Worm (Caenorhabditis elegans) whole organism, L4 larva: Measurements from ENCODE around the gene F37C12.14.

Source experiments
- F49E8.2 ChIP-seq: sonication (generic microtip); optimal IDR thresholded peaks from 2 replicates; lab custom pipeline; 2016; ENCODE audit warnings: missing compliant biosample characterization, mild to moderate bottlenecking, missing genetic modification characterization, borderline replicate concordance
- Y105C5A.15 ChIP-seq: fragments of 200-800 bp; sonication (Bioruptor generic); IDR thresholded peaks from 2 replicates; pipeline ENCODE4 v1.3.6; 2022; ENCODE audit warnings: missing genetic modification characterization, missing compliant biosample characterization
- Y48G9A.11 ChIP-seq: fragments of 200-800 bp; sonication (Bioruptor generic); IDR thresholded peaks from 2 replicates; pipeline ENCODE4 v1.3.6; 2022; ENCODE audit warnings: missing genetic modification reagents, missing genetic modification characterization, missing compliant biosample characterization
- Y5F2A.4 ChIP-seq: fragments of 200-800 bp; sonication (Bioruptor generic); optimal IDR thresholded peaks from 2 replicates; lab custom pipeline; 2018; ENCODE audit warnings: mild to moderate bottlenecking, missing genetic modification characterization, missing compliant biosample characterization
- aha-1 ChIP-seq: fragments of 150-350 bp; peaks from one replicate; lab custom pipeline; 2014; ENCODE audit warnings: missing biosample characterization, missing genetic modification characterization
- ceh-44 ChIP-seq: fragments of 200-800 bp; sonication (Bioruptor generic); IDR thresholded peaks from 2 replicates; pipeline ENCODE4 v1.3.6; 2022; ENCODE audit warnings: missing genetic modification reagents, missing genetic modification characterization, missing compliant biosample characterization
- cey-2 ChIP-seq: sonication (generic microtip); optimal IDR thresholded peaks from 3 replicates; lab custom pipeline; 2017; ENCODE audit warnings: missing genetic modification characterization, mild to moderate bottlenecking, missing compliant biosample characterization, antibody characterized with exemption, borderline replicate concordance; ENCODE audit not compliant: insufficient read depth
- daf-19 ChIP-seq: fragments of 200-800 bp; sonication (Bioruptor generic); conservative IDR thresholded peaks from 2 replicates; pipeline ENCODE4 v1.3.6; 2022; ENCODE audit warnings: missing genetic modification characterization, missing compliant biosample characterization
- duxl-1 ChIP-seq: sonication (generic microtip); optimal IDR thresholded peaks from 2 replicates; lab custom pipeline; 2016; ENCODE audit warnings: mild to moderate bottlenecking, missing genetic modification characterization, moderate library complexity, missing compliant biosample characterization; ENCODE audit not compliant: poor library complexity
- dve-1 ChIP-seq: sonication (generic microtip); optimal IDR thresholded peaks from 2 replicates; lab custom pipeline; 2017; ENCODE audit warnings: antibody characterized with exemption, mild to moderate bottlenecking, missing genetic modification characterization, missing compliant biosample characterization; ENCODE audit not compliant: insufficient read depth
- egl-43 ChIP-seq: fragments of 200-800 bp; sonication (Bioruptor generic); IDR thresholded peaks from 2 replicates; pipeline ENCODE4 v1.3.6; 2022; ENCODE audit warnings: missing genetic modification reagents, missing genetic modification characterization, missing compliant biosample characterization
- hlh-11 ChIP-seq: fragments of 200-800 bp; sonication (Bioruptor generic); optimal IDR thresholded peaks from 2 replicates; lab custom pipeline; 2018; ENCODE audit warnings: mild to moderate bottlenecking, missing genetic modification characterization, missing compliant biosample characterization
- lin-1 ChIP-seq: fragments of 200-800 bp; sonication (Bioruptor generic); IDR thresholded peaks from 2 replicates; pipeline ENCODE4 v1.3.6; 2022; ENCODE audit warnings: missing genetic modification reagents, missing genetic modification characterization, missing compliant biosample characterization
- lin-13 ChIP-seq: fragments of 150-350 bp; optimal IDR thresholded peaks from 2 replicates; lab custom pipeline; 2014; ENCODE audit warnings: missing biosample characterization, missing genetic modification reagents, missing genetic modification characterization
- lin-38 ChIP-seq: fragments of 200-800 bp; sonication (Bioruptor generic); IDR thresholded peaks from 2 replicates; pipeline ENCODE4 v1.3.6; 2022; ENCODE audit warnings: missing genetic modification reagents, missing genetic modification characterization, missing compliant biosample characterization
- mdl-1 ChIP-seq, 2 experiments: fragments of 150-350 bp in 1 of 2; sonication (generic microtip) in 1 of 2; optimal IDR thresholded peaks; 2 replicates each; lab custom pipeline; 2014 to 2017; ENCODE audit warnings: missing biosample characterization in 2 of 2, missing genetic modification characterization in 2 of 2
- mes-2 ChIP-seq: sonication (generic microtip); optimal IDR thresholded peaks from 2 replicates; lab custom pipeline; 2016; ENCODE audit warnings: missing genotype, mild to moderate bottlenecking, missing genetic modification characterization, missing compliant biosample characterization; ENCODE audit not compliant: poor library complexity, severe bottlenecking
- mxl-2 ChIP-seq: fragments of 200-800 bp; sonication (Bioruptor generic); conservative IDR thresholded peaks from 2 replicates; pipeline ENCODE4 v1.3.6; 2022; ENCODE audit warnings: missing genetic modification reagents, missing genetic modification characterization, missing compliant biosample characterization
- nhr-10 ChIP-seq: fragments of 150-350 bp; optimal IDR thresholded peaks from 2 replicates; lab custom pipeline; 2014; ENCODE audit warnings: missing biosample characterization, missing genetic modification characterization
- nhr-111 ChIP-seq: fragments of 200-800 bp; sonication (Bioruptor generic); optimal IDR thresholded peaks from 2 replicates; lab custom pipeline; 2018; ENCODE audit warnings: mild to moderate bottlenecking, missing genetic modification characterization, missing compliant biosample characterization
- nhr-48 ChIP-seq: sonication (generic microtip); optimal IDR thresholded peaks from 2 replicates; lab custom pipeline; 2016; ENCODE audit warnings: mild to moderate bottlenecking, missing genetic modification characterization, missing compliant biosample characterization
- pha-4 ChIP-seq, 2 experiments: fragments of 150-350 bp in 1 of 2; fragments of 200-800 bp in 1 of 2; sonication (Bioruptor generic) in 1 of 2; IDR thresholded peaks in 1 of 2; optimal IDR thresholded peaks in 1 of 2; 2 replicates each; pipeline versions ENCODE4 v1.3.6 to Lab custom; 2014 to 2022; ENCODE audit warnings: missing genetic modification characterization in 2 of 2, missing genetic modification reagents in 2 of 2, missing biosample characterization in 1 of 2, missing compliant biosample characterization in 1 of 2
- php-3 ChIP-seq: fragments of 200-800 bp; sonication (Bioruptor generic); IDR thresholded peaks from 2 replicates; pipeline ENCODE4 v1.3.6; 2022; ENCODE audit warnings: missing genetic modification reagents, missing genetic modification characterization, missing compliant biosample characterization
- skn-1 ChIP-seq: fragments of 150-350 bp; optimal IDR thresholded peaks from 2 replicates; lab custom pipeline; 2014; ENCODE audit warnings: missing biosample characterization, missing genetic modification characterization
- snpc-4 ChIP-seq: fragments of 150-350 bp; optimal IDR thresholded peaks from 2 replicates; lab custom pipeline; 2014; ENCODE audit warnings: missing biosample characterization, missing genetic modification characterization
- unc-62 ChIP-seq, 3 experiments: fragments of 150-350 bp in 1 of 3; sonication (generic microtip); optimal IDR thresholded peaks in 2 of 3; peaks in 1 of 3; 1 replicate in 1 of 3; 2 replicates in 2 of 3; lab custom pipeline; 2014 to 2017; ENCODE audit warnings: missing biosample characterization in 3 of 3, missing genetic modification characterization in 3 of 3, missing genetic modification reagents in 3 of 3, missing genotype in 1 of 3
- zfp-2 ChIP-seq: sonication (generic microtip); optimal IDR thresholded peaks from 2 replicates; lab custom pipeline; 2016; ENCODE audit warnings: mild to moderate bottlenecking, missing genetic modification characterization, missing compliant biosample characterization
- zip-11 ChIP-seq: fragments of 200-800 bp; sonication (Bioruptor generic); IDR thresholded peaks from 2 replicates; pipeline ENCODE4 v1.3.6; 2022; ENCODE audit warnings: missing genetic modification characterization, missing compliant biosample characterization
- zip-2 ChIP-seq: fragments of 150-350 bp; optimal IDR thresholded peaks from 2 replicates; lab custom pipeline; 2014; ENCODE audit warnings: missing biosample characterization, missing genetic modification characterization

Gene F37C12.14

ce11 chrIII:7179538-7180301, 5.7 kb downstream of the F37C12.14 start, which contains the start of the genes rps-14 and rpl-36 (continued):
- TF ChIP-seq nhr-48 (tag; lab: Kevin White, UChicago) (peak; percentile 35), dve-1 (peak; percentile 95), mxl-2 (GFP tag; lab: Robert Waterston, UW) (no peak), zip-2 (tag; lab: Kevin White, UChicago) (peak; percentile 9), ceh-44 (GFP tag; lab: Robert Waterston, UW) (no peak), zfp-2 (peak; percentile 95)

- 0 out of 2 replicates have a peak, but pooled peaks have one; percentile 35 for TF ChIP-seq lin-1 (GFP tag; lab: Robert Waterston, UW)
- no peak for TF ChIP-seq lin-13 (GFP tag; lab: Kevin White, UChicago)
- TF ChIP-seq daf-19 (GFP tag; lab: Robert Waterston, UW), result 0 out of 2 replicates have a peak, but pooled peaks have one; percentile 40
- TF ChIP-seq snpc-4, result no peak
- TF ChIP-seq Y48G9A.11, result peak; percentile 39; the same call in 1 of the 2 replicates
- TF ChIP-seq Y105C5A.15 (GFP tag; lab: Robert Waterston, UW), result 0 out of 2 replicates have a peak, but pooled peaks have one; percentile 41
- TF ChIP-seq F49E8.2, result peak; percentile 65
- TF ChIP-seq egl-43 (GFP tag; lab: Robert Waterston, UW), result no peak
- TF ChIP-seq mes-2 (tag; lab: Kevin White, UChicago), result no peak
- no peak for TF ChIP-seq mdl-1 (tag; optimal IDR thresholded peaks at IDR 0.05; lab: Kevin White, UChicago)
- peak; percentile 16; the same call in 1 of the 2 replicates for TF ChIP-seq pha-4 (GFP tag; IDR thresholded peaks at IDR 0.05; lab: Robert Waterston, UW)
- no peak for TF ChIP-seq pha-4 (tag; optimal IDR thresholded peaks at IDR 0.05; lab: Kevin White, UChicago)
- no peak for TF ChIP-seq nhr-111 (GFP tag; lab: Kevin White, UChicago)
- no peak for TF ChIP-seq nhr-10
- peak; percentile 48 for TF ChIP-seq lin-38 (GFP tag; lab: Robert Waterston, UW)
- no peak for TF ChIP-seq duxl-1 (tag; lab: Kevin White, UChicago)
- TF ChIP-seq php-3 (GFP tag; lab: Robert Waterston, UW), result 0 out of 2 replicates have a peak, but pooled peaks have one; percentile 28
Measured at ce11 chrIII:7178497-7178896, 6.9 kb downstream of the F37C12.14 start.

ce11 chrIII:7170090-7170489, 15.3 kb downstream of the F37C12.14 start:
- peak; percentile 81 for TF ChIP-seq aha-1
- TF ChIP-seq pha-4 (GFP tag; IDR thresholded peaks at IDR 0.05; lab: Robert Waterston, UW), result no peak
- no peak for TF ChIP-seq pha-4 (tag; optimal IDR thresholded peaks at IDR 0.05; lab: Kevin White, UChicago)
- TF ChIP-seq nhr-48 (tag; lab: Kevin White, UChicago), result no peak
- no peak for TF ChIP-seq skn-1
- TF ChIP-seq cey-2 (tag; lab: Kevin White, UChicago), result no peak
- peak in 1 of 2 experiments; percentile 90 for TF ChIP-seq unc-62 (GFP tag; optimal IDR thresholded peaks at IDR 0.05 in 1 of 2; lab: Kevin White, UChicago)
- no peak for TF ChIP-seq unc-62 (tag; optimal IDR thresholded peaks at IDR 0.05; lab: Kevin White, UChicago)
- TF ChIP-seq dve-1, result no peak
- TF ChIP-seq zip-11 (GFP tag; lab: Robert Waterston, UW), result no peak

- TF ChIP-seq Y5F2A.4 (GFP tag; lab: Kevin White, UChicago) (no peak), hlh-11 (tag; lab: Kevin White, UChicago) (no peak), unc-62 (GFP tag; optimal IDR thresholded peaks at IDR 0.05 in 1 of 2; lab: Kevin White, UChicago) (peak in 1 of 2 experiments; percentile 53), unc-62 (tag; optimal IDR thresholded peaks at IDR 0.05; lab: Kevin White, UChicago) (no peak)
Measured at ce11 chrIII:7167568-7167937, 17.8 kb downstream of the F37C12.14 start, which contains the start of gene acs-4. TSS of gene acs-4 (plus strand) at chrIII:7167838.
